Worm (Caenorhabditis elegans): ENCODE results near the gene exo-1.

Gene exo-1

DNA sequence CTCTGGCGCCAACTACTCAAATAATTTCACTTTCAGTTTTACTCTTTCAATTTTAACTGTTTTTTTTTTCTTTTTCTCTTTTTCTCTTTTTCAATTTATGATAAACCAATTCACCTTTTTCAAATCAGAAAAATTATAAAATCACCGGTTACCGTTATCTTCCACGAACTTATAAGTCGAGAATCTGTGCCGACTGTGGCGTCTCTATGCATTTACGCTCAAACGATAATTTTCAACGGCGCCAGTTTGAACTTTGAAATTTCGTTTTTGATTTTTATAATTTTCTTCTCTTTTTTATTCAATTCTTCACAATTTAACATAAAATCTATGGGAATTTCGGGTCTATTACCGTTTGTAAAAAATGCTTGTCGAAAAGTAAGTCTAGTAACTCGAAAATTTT is at the start of gene exo-1 (continued):
- TF ChIP-seq Y116A8C.19 (tag; optimal IDR thresholded peaks at IDR 0.05; ENCODE audit: borderline replicate concordance) (no peak), sptf-1 (tag; optimal IDR thresholded peaks at IDR 0.05) (no peak), fos-1 (tag; optimal IDR thresholded peaks at IDR 0.05) (peak; percentile 2), blmp-1 (tag; optimal IDR thresholded peaks at IDR 0.05) (peak; percentile 82), lir-3 (tag; optimal IDR thresholded peaks at IDR 0.05; ENCODE audit: poor library complexity) (peak; percentile 50), ceh-82 (tag; optimal IDR thresholded peaks at IDR 0.05) (peak in 1 of 3 experiments; percentile 37)

- no peak for TF ChIP-seq ets-5 (GFP tag; IDR thresholded peaks at IDR 0.05)
- TF ChIP-seq ces-1 (GFP tag; optimal IDR thresholded peaks at IDR 0.05): peak; percentile 68
- peak; percentile 11 for TF ChIP-seq nhr-71 (tag; optimal IDR thresholded peaks at IDR 0.05)
Measured at ce11 chrIII:13376304-13376760, 47.0 kb upstream of the exo-1 start, which contains the start of gene lis-1. Gene lis-1, minus strand, starts transcription at chrIII:13376710.

ce11 chrIII:13377249-13377648 is 46.1 kb upstream of the exo-1 start:
- TF ChIP-seq unc-86 (tag; optimal IDR thresholded peaks at IDR 0.05) (peak; percentile 33), lir-3 (tag; optimal IDR thresholded peaks at IDR 0.05; ENCODE audit: poor library complexity) (no peak), dpl-1 (GFP tag; optimal IDR thresholded peaks at IDR 0.05) (peak in 2 of 3 experiments; percentile 16 to 30), mep-1 (tag; optimal IDR thresholded peaks at IDR 0.05) (peak; percentile 27), ceh-8 (GFP tag; optimal IDR thresholded peaks at IDR 0.05) (no peak), lin-39 (tag; optimal IDR thresholded peaks at IDR 0.05) (no peak), F16B12.6 (tag; optimal IDR thresholded peaks at IDR 0.05) (peak; percentile 4), nhr-77 (tag; optimal IDR thresholded peaks at IDR 0.05) (peak; percentile 8), ztf-11 (tag; optimal IDR thresholded peaks at IDR 0.05) (peak in 1 of 2 experiments; percentile 18), lin-15B (tag; optimal IDR thresholded peaks at IDR 0.05) (no peak), nhr-85 (tag) (peak; percentile 64), ceh-82 (tag; optimal IDR thresholded peaks at IDR 0.05) (peak in 1 of 3 experiments; percentile 63), lin-35 (GFP tag; optimal IDR thresholded peaks at IDR 0.05) (peak; percentile 45 to 50), mdl-1 (tag; optimal IDR thresholded peaks at IDR 0.05) (peak in 1 of 2 experiments; percentile 44), ceh-90 (tag; optimal IDR thresholded peaks at IDR 0.05) (no peak), pag-3 (tag; optimal IDR thresholded peaks at IDR 0.05; ENCODE audit: borderline replicate concordance, insufficient read depth) (no peak), pqm-1 (tag; optimal IDR thresholded peaks at IDR 0.05) (peak; percentile 9), swsn-7 (tag; optimal IDR thresholded peaks at IDR 0.05) (peak; percentile 55), ama-1 (optimal IDR thresholded peaks at IDR 0.05) (no peak), nhr-71 (tag; optimal IDR thresholded peaks at IDR 0.05) (peak; percentile 70), irx-1 (tag; optimal IDR thresholded peaks at IDR 0.05) (peak; percentile 13), tbx-2 (tag; optimal IDR thresholded peaks at IDR 0.05) (peak; percentile 33), dsc-1 (tag; optimal IDR thresholded peaks at IDR 0.05) (peak; percentile 32), sptf-1 (tag; optimal IDR thresholded peaks at IDR 0.05) (no peak), elt-3 (tag; optimal IDR thresholded peaks at IDR 0.05) (no peak), sox-4 (tag; optimal IDR thresholded peaks at IDR 0.05) (no peak), mab-9 (GFP tag; IDR thresholded peaks at IDR 0.05) (no peak), lin-13 (GFP tag; optimal IDR thresholded peaks at IDR 0.05) (no peak), ceh-63 (GFP tag; optimal IDR thresholded peaks at IDR 0.05) (no peak), lsy-2 (tag; optimal IDR thresholded peaks at IDR 0.05) (peak; percentile 38 to 63), ztf-4 (tag; optimal IDR thresholded peaks at IDR 0.05) (no peak), fkh-8 (tag; optimal IDR thresholded peaks at IDR 0.05) (peak; percentile 4), sup-37 (GFP tag; optimal IDR thresholded peaks at IDR 0.05) (no peak), egl-27 (tag; optimal IDR thresholded peaks at IDR 0.05) (no peak), nhr-47 (tag; optimal IDR thresholded peaks at IDR 0.05) (peak; percentile 31), C34B4.2 (tag; optimal IDR thresholded peaks at IDR 0.05) (no peak), nhr-28 (tag; optimal IDR thresholded peaks at IDR 0.05) (no peak), mef-2 (tag; optimal IDR thresholded peaks at IDR 0.05) (no peak), elt-2 (tag; optimal IDR thresholded peaks at IDR 0.05) (peak; percentile 70), snu-23 (GFP tag; optimal IDR thresholded peaks at IDR 0.05) (peak; percentile 77), skn-1 (tag; optimal IDR thresholded peaks at IDR 0.05) (peak; percentile 66), nhr-237 (tag; optimal IDR thresholded peaks at IDR 0.05) (no peak), vab-15 (tag; optimal IDR thresholded peaks at IDR 0.05) (no peak), zag-1 (tag; optimal IDR thresholded peaks at IDR 0.05) (no peak)
